Worm (Caenorhabditis elegans) whole organism, mixed stage, embryonic: ENCODE measurements around the gene F44F4.10.

Experiments
- M03D4.4 ChIP-seq: sonication (generic microtip); optimal IDR thresholded peaks from 2 replicates; lab custom pipeline; 2017; ENCODE audit warnings: mild to moderate bottlenecking, missing genetic modification characterization, missing compliant biosample characterization
- bed-3 ChIP-seq: fragments of 200-800 bp; sonication (Bioruptor generic); optimal IDR thresholded peaks from 3 replicates; lab custom pipeline; 2018; ENCODE audit warnings: mild to moderate bottlenecking, missing genetic modification characterization, moderate library complexity, missing compliant biosample characterization
- blmp-1 ChIP-seq: fragments of 150-350 bp; optimal IDR thresholded peaks from 2 replicates; lab custom pipeline; 2014; ENCODE audit warnings: missing biosample characterization, missing genetic modification characterization
- ceh-39 ChIP-seq: fragments of 150-350 bp; optimal IDR thresholded peaks from 2 replicates; lab custom pipeline; 2014; ENCODE audit warnings: missing biosample characterization, missing genetic modification characterization
- ceh-43 ChIP-seq: fragments of 200-800 bp; sonication (Bioruptor generic); optimal IDR thresholded peaks from 2 replicates; lab custom pipeline; 2018; ENCODE audit warnings: mild to moderate bottlenecking, missing genetic modification characterization, moderate library complexity, missing compliant biosample characterization
- ceh-83 ChIP-seq: fragments of 200-800 bp; sonication (Bioruptor generic); optimal IDR thresholded peaks from 2 replicates; lab custom pipeline; 2018; ENCODE audit warnings: mild to moderate bottlenecking, missing genetic modification characterization, missing compliant biosample characterization
- ces-1 ChIP-seq: fragments of 150-350 bp; optimal IDR thresholded peaks from 2 replicates; lab custom pipeline; 2014; ENCODE audit warnings: missing biosample characterization, missing genetic modification reagents, missing genetic modification characterization
- cnd-1 ChIP-seq: fragments of 200-800 bp; sonication (Bioruptor generic); optimal IDR thresholded peaks from 2 replicates; lab custom pipeline; 2018; ENCODE audit warnings: mild to moderate bottlenecking, missing genetic modification characterization, missing compliant biosample characterization
- elt-1 ChIP-seq: sonication (generic microtip); optimal IDR thresholded peaks from 2 replicates; lab custom pipeline; 2017; ENCODE audit warnings: missing genetic modification characterization, mild to moderate bottlenecking, missing compliant biosample characterization, antibody characterized with exemption, moderate library complexity, borderline replicate concordance; ENCODE audit not compliant: insufficient read depth
- flh-1 ChIP-seq: fragments of 200-800 bp; sonication (Bioruptor generic); optimal IDR thresholded peaks from 2 replicates; lab custom pipeline; 2018; ENCODE audit warnings: mild to moderate bottlenecking, missing genetic modification characterization, moderate library complexity, missing compliant biosample characterization
- ham-2 ChIP-seq: fragments of 200-800 bp; sonication (Bioruptor generic); optimal IDR thresholded peaks from 2 replicates; lab custom pipeline; 2018; ENCODE audit warnings: mild to moderate bottlenecking, missing genetic modification characterization, missing compliant biosample characterization
- hlh-1 ChIP-seq: fragments of 150-350 bp; optimal IDR thresholded peaks from 2 replicates; lab custom pipeline; 2014; ENCODE audit warnings: missing biosample characterization, missing genetic modification reagents, missing genetic modification characterization
- lin-13 ChIP-seq: fragments of 150-350 bp; optimal IDR thresholded peaks from 2 replicates; lab custom pipeline; 2014; ENCODE audit warnings: missing biosample characterization, missing genetic modification characterization
- lin-32 ChIP-seq: fragments of 200-800 bp; sonication (Bioruptor generic); optimal IDR thresholded peaks from 2 replicates; lab custom pipeline; 2018; ENCODE audit warnings: mild to moderate bottlenecking, missing genetic modification characterization, missing compliant biosample characterization
- mab-5 ChIP-seq: fragments of 150-350 bp; optimal IDR thresholded peaks from 2 replicates; lab custom pipeline; 2014; ENCODE audit warnings: missing biosample characterization, missing genetic modification characterization
- mep-1 ChIP-seq: fragments of 150-350 bp; optimal IDR thresholded peaks from 2 replicates; lab custom pipeline; 2017; ENCODE audit warnings: missing biosample characterization, missing genetic modification reagents, missing genetic modification characterization, inconsistent platforms
- mls-2 ChIP-seq: sonication (generic microtip); optimal IDR thresholded peaks from 2 replicates; lab custom pipeline; 2016; ENCODE audit warnings: mild to moderate bottlenecking, missing genetic modification characterization, moderate library complexity, missing compliant biosample characterization
- nhr-12 ChIP-seq: fragments of 150-350 bp; optimal IDR thresholded peaks from 2 replicates; lab custom pipeline; 2014; ENCODE audit warnings: missing biosample characterization, missing genetic modification characterization
- nhr-2 ChIP-seq: fragments of 150-350 bp; optimal IDR thresholded peaks from 2 replicates; lab custom pipeline; 2014; ENCODE audit warnings: missing biosample characterization, missing genetic modification characterization
- nhr-237 ChIP-seq: fragments of 150-350 bp; optimal IDR thresholded peaks from 2 replicates; lab custom pipeline; 2014; ENCODE audit warnings: missing biosample characterization, missing genetic modification characterization
- nhr-28 ChIP-seq: fragments of 150-350 bp; optimal IDR thresholded peaks from 2 replicates; lab custom pipeline; 2014; ENCODE audit warnings: missing biosample characterization, missing genetic modification characterization
- nhr-76 ChIP-seq: sonication (generic microtip); optimal IDR thresholded peaks from 2 replicates; lab custom pipeline; 2017; ENCODE audit warnings: missing biosample characterization, missing genetic modification characterization
- pha-4 ChIP-seq: fragments of 150-350 bp; optimal IDR thresholded peaks from 2 replicates; lab custom pipeline; 2018; ENCODE audit warnings: missing biosample characterization, missing genetic modification reagents, missing genetic modification characterization
- sem-2 ChIP-seq: fragments of 200-800 bp; sonication (Bioruptor generic); optimal IDR thresholded peaks from 2 replicates; lab custom pipeline; 2018; ENCODE audit warnings: mild to moderate bottlenecking, missing genetic modification characterization, missing compliant biosample characterization
- sptf-1 ChIP-seq: sonication (generic microtip); optimal IDR thresholded peaks from 2 replicates; lab custom pipeline; 2017; ENCODE audit warnings: mild to moderate bottlenecking, missing genetic modification characterization, moderate library complexity, missing compliant biosample characterization
- tbx-8 ChIP-seq: fragments of 200-800 bp; sonication (Bioruptor generic); optimal IDR thresholded peaks from 2 replicates; lab custom pipeline; 2018; ENCODE audit warnings: mild to moderate bottlenecking, missing genetic modification characterization, moderate library complexity, missing compliant biosample characterization
- unc-120 ChIP-seq: sonication (generic microtip); optimal IDR thresholded peaks from 2 replicates; lab custom pipeline; 2017; ENCODE audit warnings: missing genetic modification characterization, missing compliant biosample characterization; ENCODE audit not compliant: poor library complexity, severe bottlenecking
- zip-8 ChIP-seq: fragments of 150-350 bp; optimal IDR thresholded peaks from 2 replicates; lab custom pipeline; 2014; ENCODE audit warnings: missing biosample characterization, missing genetic modification characterization
- ztf-11 ChIP-seq: fragments of 150-350 bp; optimal IDR thresholded peaks from 2 replicates; lab custom pipeline; 2014; ENCODE audit warnings: missing biosample characterization, missing genetic modification characterization

The F44F4.10 gene

ce11 chrII:10953065-10953464 lies 36.0 kb upstream of the F44F4.10 start, which contains the start of gene nos-1:
TSS of gene nos-1 (minus strand) at chrII:10953165.
- TF ChIP-seq nhr-237 (tag; lab: Kevin White, UChicago) = no peak
- no peak for TF ChIP-seq ceh-43
- no peak for TF ChIP-seq M03D4.4 (tag; lab: Kevin White, UChicago)
- TF ChIP-seq lin-13 (tag; lab: Kevin White, UChicago) = no peak
- no peak for TF ChIP-seq pha-4

ce11 chrII:10950107-10950679 lies 33.1 kb upstream of the F44F4.10 start, which contains the start of gene gst-5:
TSS of gene gst-5 (plus strand) at chrII:10950352.
- TF ChIP-seq hlh-1 (no peak), ces-1 (GFP tag; lab: Kevin White, UChicago) (no peak), mls-2 (tag; lab: Kevin White, UChicago) (no peak), flh-1 (GFP tag; lab: Kevin White, UChicago) (no peak), nhr-2 (tag; lab: Kevin White, UChicago) (no peak), ceh-83 (GFP tag; lab: Kevin White, UChicago) (no peak), blmp-1 (peak; percentile 6)

- no peak for TF ChIP-seq tbx-8 (GFP tag; lab: Kevin White, UChicago)
- TF ChIP-seq nhr-12 (tag; lab: Kevin White, UChicago) = no peak
- TF ChIP-seq ztf-11 (tag; lab: Kevin White, UChicago) = no peak
- TF ChIP-seq nhr-237 (tag; lab: Kevin White, UChicago) = no peak
- no peak for TF ChIP-seq zip-8 (tag; lab: Kevin White, UChicago)
- TF ChIP-seq nhr-76 (tag; lab: Kevin White, UChicago) = no peak
- TF ChIP-seq, all 35 proteins: peak for 0
Measured at ce11 chrII:10949383-10949782, 32.3 kb upstream of the F44F4.10 start.

- TF ChIP-seq unc-120 (tag; lab: Kevin White, UChicago) (no peak), elt-1 (tag; lab: Kevin White, UChicago) (no peak), flh-1 (GFP tag; lab: Kevin White, UChicago) (no peak), nhr-2 (tag; lab: Kevin White, UChicago) (no peak), ham-2 (no peak), tbx-8 (GFP tag; lab: Kevin White, UChicago) (no peak), nhr-28 (tag; lab: Kevin White, UChicago) (no peak), lin-13 (tag; lab: Kevin White, UChicago) (no peak), sem-2 (GFP tag; lab: Kevin White, UChicago) (no peak), ztf-11 (tag; lab: Kevin White, UChicago) (no peak), pha-4 (no peak), mab-5 (tag; lab: Kevin White, UChicago) (no peak), M03D4.4 (tag; lab: Kevin White, UChicago) (no peak), cnd-1 (tag; lab: Kevin White, UChicago) (no peak), bed-3 (GFP tag; lab: Kevin White, UChicago) (no peak), lin-32 (GFP tag; lab: Kevin White, UChicago) (no peak), ceh-39 (tag; lab: Kevin White, UChicago) (no peak), blmp-1 (no peak), ceh-43 (no peak), nhr-76 (tag; lab: Kevin White, UChicago) (no peak)
- TF ChIP-seq, all 35 proteins: peak for 0
Measured at ce11 chrII:10948236-10949025, 31.4 kb upstream of the F44F4.10 start.

ce11 chrII:10947317-10947716 lies 30.2 kb upstream of the F44F4.10 start, which contains the start of the genes tceb-3 and gskl-1:
TSS of gene tceb-3 (minus strand) at chrII:10947417.
TSS of gene gskl-1 (plus strand) at chrII:10947559.
- TF ChIP-seq lin-32 (GFP tag; lab: Kevin White, UChicago) = no peak
- no peak for TF ChIP-seq cnd-1 (tag; lab: Kevin White, UChicago)
- TF ChIP-seq nhr-12 (tag; lab: Kevin White, UChicago) = no peak
- TF ChIP-seq nhr-237 (tag; lab: Kevin White, UChicago) = no peak
- TF ChIP-seq mep-1 = no peak
- TF ChIP-seq sptf-1 (tag; lab: Kevin White, UChicago) = no peak
- TF ChIP-seq, all 35 proteins: peak for 0
